Worm (Caenorhabditis elegans): ENCODE results near the gene Y48E1C.1.

DNA sequence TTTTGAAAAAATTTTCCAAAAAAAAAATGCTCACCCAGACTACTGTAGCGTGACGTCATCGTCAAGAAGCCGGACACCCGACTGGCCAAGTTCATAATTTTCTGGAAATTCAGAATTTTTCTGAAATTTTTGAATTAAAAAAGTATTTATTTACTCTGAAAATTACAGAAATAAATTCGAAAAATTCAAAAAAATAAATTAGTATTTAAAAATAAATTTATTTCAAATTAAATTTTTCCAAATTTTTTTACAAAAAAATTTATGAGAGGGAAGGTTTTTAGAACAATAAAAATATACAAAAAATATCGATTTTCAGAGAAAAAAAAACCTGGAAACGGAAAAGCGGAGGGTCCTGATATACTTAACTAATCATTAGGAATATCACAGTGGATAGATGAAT, 21.9 kb downstream of the Y48E1C.1 start, which contains the start of gene Y48E1C.4:
- TF ChIP-seq ZK185.1 (tag; optimal IDR thresholded peaks at IDR 0.05; ENCODE audit: poor library complexity, severe bottlenecking) = no peak
- TF ChIP-seq sdz-38 (tag; optimal IDR thresholded peaks at IDR 0.05) = no peak
- TF ChIP-seq hrde-1 (tag; optimal IDR thresholded peaks at IDR 0.05; ENCODE audit: borderline replicate concordance) = no peak
- no peak for TF ChIP-seq pha-4 (tag; optimal IDR thresholded peaks at IDR 0.05)
